Worm (Caenorhabditis elegans) whole organism, mixed stage, embryonic: Measurements from ENCODE around the gene fmo-5.

Source experiments
- bed-3 ChIP-seq: fragments of 200-800 bp; sonication (Bioruptor generic); optimal IDR thresholded peaks from 3 replicates; lab custom pipeline; 2018; ENCODE audit warnings: mild to moderate bottlenecking, missing genetic modification characterization, moderate library complexity, missing compliant biosample characterization
- blmp-1 ChIP-seq: fragments of 150-350 bp; optimal IDR thresholded peaks from 2 replicates; lab custom pipeline; 2014; ENCODE audit warnings: missing biosample characterization, missing genetic modification characterization
- ceh-39 ChIP-seq: fragments of 150-350 bp; optimal IDR thresholded peaks from 2 replicates; lab custom pipeline; 2014; ENCODE audit warnings: missing biosample characterization, missing genetic modification characterization
- cnd-1 ChIP-seq: fragments of 200-800 bp; sonication (Bioruptor generic); optimal IDR thresholded peaks from 2 replicates; lab custom pipeline; 2018; ENCODE audit warnings: mild to moderate bottlenecking, missing genetic modification characterization, missing compliant biosample characterization
- elt-1 ChIP-seq: sonication (generic microtip); optimal IDR thresholded peaks from 2 replicates; lab custom pipeline; 2017; ENCODE audit warnings: missing genetic modification characterization, mild to moderate bottlenecking, missing compliant biosample characterization, antibody characterized with exemption, moderate library complexity, borderline replicate concordance; ENCODE audit not compliant: insufficient read depth
- ham-2 ChIP-seq: fragments of 200-800 bp; sonication (Bioruptor generic); optimal IDR thresholded peaks from 2 replicates; lab custom pipeline; 2018; ENCODE audit warnings: mild to moderate bottlenecking, missing genetic modification characterization, missing compliant biosample characterization
- lsy-2 ChIP-seq: fragments of 150-350 bp; optimal IDR thresholded peaks from 2 replicates; lab custom pipeline; 2014; ENCODE audit warnings: missing biosample characterization, missing genetic modification characterization
- mep-1 ChIP-seq: fragments of 150-350 bp; optimal IDR thresholded peaks from 2 replicates; lab custom pipeline; 2017; ENCODE audit warnings: missing biosample characterization, missing genetic modification reagents, missing genetic modification characterization, inconsistent platforms
- nhr-237 ChIP-seq: fragments of 150-350 bp; optimal IDR thresholded peaks from 2 replicates; lab custom pipeline; 2014; ENCODE audit warnings: missing biosample characterization, missing genetic modification characterization
- snpc-4 ChIP-seq: fragments of 150-350 bp; optimal IDR thresholded peaks from 2 replicates; lab custom pipeline; 2014; ENCODE audit warnings: missing biosample characterization, missing genetic modification characterization
- unc-39 ChIP-seq: fragments of 150-350 bp; optimal IDR thresholded peaks from 2 replicates; lab custom pipeline; 2014; ENCODE audit warnings: missing biosample characterization, missing genetic modification characterization
- unc-62 ChIP-seq: fragments of 150-350 bp; optimal IDR thresholded peaks from 2 replicates; lab custom pipeline; 2014; ENCODE audit warnings: missing biosample characterization, missing genetic modification reagents, missing genetic modification characterization
- ztf-11 ChIP-seq: fragments of 150-350 bp; optimal IDR thresholded peaks from 2 replicates; lab custom pipeline; 2014; ENCODE audit warnings: missing biosample characterization, missing genetic modification characterization

ce11 chrV:915716-916115, 12.3 kb upstream of the fmo-5 start:
- TF ChIP-seq elt-1 (tag; lab: Kevin White, UChicago) (no peak), unc-62 (no peak), ceh-39 (tag; lab: Kevin White, UChicago) (no peak), unc-39 (tag; lab: Kevin White, UChicago) (no peak), blmp-1 (tag; lab: Kevin White, UChicago) (no peak), mep-1 (tag; lab: Kevin White, UChicago) (no peak), lsy-2 (tag; lab: Kevin White, UChicago) (no peak), nhr-237 (tag; lab: Kevin White, UChicago) (no peak), snpc-4 (tag; lab: Kevin White, UChicago) (no peak), ztf-11 (tag; lab: Kevin White, UChicago) (no peak), cnd-1 (tag; lab: Kevin White, UChicago) (no peak), bed-3 (GFP tag; lab: Kevin White, UChicago) (no peak), ham-2 (GFP tag; lab: Kevin White, UChicago) (no peak)
